Fruit fly (Drosophila melanogaster) whole organism, embryonic: ENCODE measurements around the gene CG8958.

Experiments
- Antp ChIP-seq: fragments of 200-800 bp; sonication (Bioruptor generic); optimal IDR thresholded peaks from 3 replicates; lab custom pipeline; 2016; ENCODE audit warnings: missing biosample characterization, missing genetic modification characterization
- Atf-2 ChIP-seq: fragments of 200-800 bp; sonication (Bioruptor generic); optimal IDR thresholded peaks from 2 replicates; lab custom pipeline; 2016; ENCODE audit warnings: missing biosample characterization, missing genetic modification characterization
- CG10209 ChIP-seq: fragments of 200-800 bp; sonication (Bioruptor generic); optimal IDR thresholded peaks from 3 replicates; lab custom pipeline; 2017; ENCODE audit warnings: missing biosample characterization, mild to moderate bottlenecking, missing genetic modification characterization, missing genetic modification reagents
- CG10959 ChIP-seq: fragments of 200-800 bp; sonication (Bioruptor generic); IDR thresholded peaks from 2 replicates; pipeline ENCODE4 v1.3.6; 2022; ENCODE audit warnings: missing biosample characterization, missing genetic modification characterization
- CG13894 ChIP-seq: fragments of 200-800 bp; sonication (Bioruptor generic); optimal IDR thresholded peaks from 3 replicates; lab custom pipeline; 2018; ENCODE audit warnings: missing biosample characterization, mild to moderate bottlenecking, missing genetic modification characterization, moderate library complexity
- CG15011 ChIP-seq: fragments of 200-800 bp; sonication (Bioruptor generic); optimal IDR thresholded peaks from 3 replicates; lab custom pipeline; 2018; ENCODE audit warnings: missing biosample characterization, mild to moderate bottlenecking, missing genetic modification characterization
- CG15514 ChIP-seq: fragments of 200-800 bp; sonication (Bioruptor generic); optimal IDR thresholded peaks from 3 replicates; lab custom pipeline; 2017; ENCODE audit warnings: missing biosample characterization, missing genetic modification characterization, mild to moderate bottlenecking, moderate library complexity, missing genetic modification reagents
- CG17186 ChIP-seq: fragments of 200-800 bp; sonication (Bioruptor generic); optimal IDR thresholded peaks from 3 replicates; lab custom pipeline; 2017; ENCODE audit warnings: missing biosample characterization, missing genetic modification reagents, missing genetic modification characterization
- CG17359 ChIP-seq: fragments of 200-800 bp; sonication (Bioruptor generic); optimal IDR thresholded peaks from 3 replicates; lab custom pipeline; 2018; ENCODE audit warnings: missing biosample characterization, mild to moderate bottlenecking, missing genetic modification characterization, moderate library complexity
- CG17568 ChIP-seq: fragments of 200-800 bp; sonication (Bioruptor generic); optimal IDR thresholded peaks from 2 replicates; lab custom pipeline; 2018; ENCODE audit warnings: missing biosample characterization, mild to moderate bottlenecking, missing genetic modification characterization, moderate library complexity
- CG17612 ChIP-seq: fragments of 200-800 bp; sonication (Bioruptor generic); IDR thresholded peaks from 2 replicates; pipeline ENCODE4 v1.3.6; 2022; ENCODE audit warnings: missing biosample characterization, missing genetic modification characterization
- CG1832 ChIP-seq: fragments of 200-800 bp; sonication (Bioruptor generic); optimal IDR thresholded peaks from 2 replicates; lab custom pipeline; 2017; ENCODE audit warnings: missing biosample characterization, mild to moderate bottlenecking, missing genetic modification characterization, inconsistent platforms
- CG2202 ChIP-seq: fragments of 200-800 bp; sonication (Bioruptor generic); optimal IDR thresholded peaks from 2 replicates; lab custom pipeline; 2018; ENCODE audit warnings: missing biosample characterization, mild to moderate bottlenecking, missing genetic modification characterization
- CG2678 ChIP-seq: fragments of 200-800 bp; sonication (Bioruptor generic); optimal IDR thresholded peaks from 3 replicates; lab custom pipeline; 2019; ENCODE audit warnings: missing biosample characterization, mild to moderate bottlenecking, missing genetic modification characterization, moderate library complexity
- CG30431 ChIP-seq: fragments of 200-800 bp; sonication (Bioruptor generic); optimal IDR thresholded peaks from 2 replicates; lab custom pipeline; 2017; ENCODE audit warnings: missing biosample characterization, missing genetic modification characterization
- CG31365 ChIP-seq: fragments of 200-800 bp; sonication (Bioruptor generic); optimal IDR thresholded peaks from 2 replicates; lab custom pipeline; 2018; ENCODE audit warnings: missing biosample characterization, mild to moderate bottlenecking, missing genetic modification characterization
- CG3163 ChIP-seq: fragments of 200-800 bp; sonication (Bioruptor generic); optimal IDR thresholded peaks from 3 replicates; lab custom pipeline; 2016; ENCODE audit warnings: missing biosample characterization, missing genetic modification characterization
- CG3281 ChIP-seq: fragments of 200-800 bp; sonication (Bioruptor generic); optimal IDR thresholded peaks from 3 replicates; lab custom pipeline; 2017; ENCODE audit warnings: missing biosample characterization, mild to moderate bottlenecking, missing genetic modification characterization
- CG4360 ChIP-seq: fragments of 200-800 bp; sonication (Bioruptor generic); IDR thresholded peaks from 2 replicates; pipeline ENCODE4 v1.3.6; 2022; ENCODE audit warnings: missing biosample characterization, missing genetic modification characterization
- CG7745 ChIP-seq: fragments of 200-800 bp; sonication (Bioruptor generic); optimal IDR thresholded peaks from 2 replicates; lab custom pipeline; 2018; ENCODE audit warnings: missing biosample characterization, mild to moderate bottlenecking, missing genetic modification characterization, moderate library complexity
- CG7786 ChIP-seq: fragments of 200-800 bp; sonication (Bioruptor generic); optimal IDR thresholded peaks from 2 replicates; lab custom pipeline; 2016; ENCODE audit warnings: missing biosample characterization, missing genetic modification characterization
- CG8924 ChIP-seq: fragments of 200-800 bp; optimal IDR thresholded peaks from 3 replicates; lab custom pipeline; 2019; ENCODE audit warnings: missing biosample characterization, mild to moderate bottlenecking, missing genetic modification characterization, moderate library complexity
- CG9437 ChIP-seq: fragments of 200-800 bp; sonication (Bioruptor generic); optimal IDR thresholded peaks from 2 replicates; lab custom pipeline; 2018; ENCODE audit warnings: missing biosample characterization, mild to moderate bottlenecking, missing genetic modification characterization
- CG9817 ChIP-seq: fragments of 200-800 bp; sonication (Bioruptor generic); optimal IDR thresholded peaks from 2 replicates; lab custom pipeline; 2018; ENCODE audit warnings: missing biosample characterization, mild to moderate bottlenecking, missing genetic modification characterization, moderate library complexity
- CHES-1-like ChIP-seq: fragments of 200-800 bp; sonication (Bioruptor generic); optimal IDR thresholded peaks from 2 replicates; lab custom pipeline; 2016; ENCODE audit warnings: missing biosample characterization, missing genetic modification characterization
- D19A ChIP-seq: fragments of 200-800 bp; optimal IDR thresholded peaks from 3 replicates; lab custom pipeline; 2019; ENCODE audit warnings: missing biosample characterization, mild to moderate bottlenecking, missing genetic modification characterization, moderate library complexity
- Dek ChIP-seq: fragments of 200-800 bp; sonication (Bioruptor generic); optimal IDR thresholded peaks from 3 replicates; lab custom pipeline; 2019; ENCODE audit warnings: missing biosample characterization, mild to moderate bottlenecking, missing genetic modification characterization, moderate library complexity
- Hmx ChIP-seq: fragments of 200-800 bp; sonication (Bioruptor generic); optimal IDR thresholded peaks from 2 replicates; lab custom pipeline; 2016; ENCODE audit warnings: missing biosample characterization, missing genetic modification characterization
- Hr3 ChIP-seq: fragments of 200-800 bp; sonication (Bioruptor generic); optimal IDR thresholded peaks from 3 replicates; lab custom pipeline; 2016; ENCODE audit warnings: missing biosample characterization, missing genetic modification characterization
- Lim3 ChIP-seq: fragments of 200-800 bp; sonication (Bioruptor generic); IDR thresholded peaks from 2 replicates; pipeline ENCODE4 v1.3.6; 2022; ENCODE audit warnings: missing biosample characterization, missing genetic modification characterization
- Mrtf ChIP-seq: fragments of 200-800 bp; sonication (Bioruptor generic); IDR thresholded peaks from 3 replicates; pipeline ENCODE4 v1.3.6; 2022; ENCODE audit warnings: missing biosample characterization, missing genetic modification characterization
- PHDP ChIP-seq: fragments of 200-800 bp; sonication (Bioruptor generic); optimal IDR thresholded peaks from 3 replicates; lab custom pipeline; 2018; ENCODE audit warnings: missing biosample characterization, mild to moderate bottlenecking, missing genetic modification characterization, moderate library complexity
- Trl ChIP-seq, 3 experiments: fragments of >200 bp in 2 of 3; fragments of 200-800 bp in 1 of 3; sonication (Bioruptor generic) in 1 of 3; optimal IDR thresholded peaks; 2 replicates in 1 of 3; 3 replicates in 2 of 3; lab custom pipeline; 2016 to 2017; ENCODE audit warnings: missing biosample characterization in 1 of 3, missing genetic modification characterization in 1 of 3
- chn ChIP-seq: fragments of 200-800 bp; sonication (Bioruptor generic); optimal IDR thresholded peaks from 2 replicates; lab custom pipeline; 2016; ENCODE audit warnings: missing biosample characterization, missing genetic modification characterization
- croc ChIP-seq: fragments of 200-800 bp; sonication (Bioruptor generic); conservative IDR thresholded peaks from 3 replicates; pipeline ENCODE4 v1.3.6; 2022; ENCODE audit warnings: missing biosample characterization, missing genetic modification characterization
- crol ChIP-seq: fragments of 200-800 bp; sonication (Bioruptor generic); IDR thresholded peaks from 2 replicates; pipeline ENCODE4 v1.3.6; 2022; ENCODE audit warnings: missing biosample characterization, missing genetic modification characterization
- cwo ChIP-seq: fragments of 200-800 bp; sonication (Bioruptor generic); optimal IDR thresholded peaks from 3 replicates; lab custom pipeline; 2017; ENCODE audit warnings: missing biosample characterization, missing genetic modification characterization, mild to moderate bottlenecking, moderate library complexity, missing genetic modification reagents
- eyg ChIP-seq: fragments of 200-800 bp; sonication (Bioruptor generic); optimal IDR thresholded peaks from 3 replicates; lab custom pipeline; 2016; ENCODE audit warnings: missing biosample characterization, missing genetic modification characterization
- fd102C ChIP-seq: fragments of 200-800 bp; sonication (Bioruptor generic); optimal IDR thresholded peaks from 2 replicates; lab custom pipeline; 2018; ENCODE audit warnings: missing biosample characterization, mild to moderate bottlenecking, missing genetic modification characterization, moderate library complexity
- fd3F ChIP-seq: fragments of 200-800 bp; sonication (Bioruptor generic); optimal IDR thresholded peaks from 2 replicates; lab custom pipeline; 2018; ENCODE audit warnings: missing biosample characterization, mild to moderate bottlenecking, missing genetic modification characterization, moderate library complexity
- grau ChIP-seq: fragments of 200-800 bp; optimal IDR thresholded peaks from 3 replicates; lab custom pipeline; 2019; ENCODE audit warnings: missing biosample characterization, mild to moderate bottlenecking, missing genetic modification characterization, moderate library complexity
- kah ChIP-seq: fragments of 200-800 bp; sonication (Bioruptor generic); optimal IDR thresholded peaks from 2 replicates; lab custom pipeline; 2018; ENCODE audit warnings: missing biosample characterization, mild to moderate bottlenecking, missing genetic modification characterization
- lola ChIP-seq, 3 experiments: fragments of >200 bp in 2 of 3; fragments of 200-800 bp in 1 of 3; sonication (Bioruptor generic) in 1 of 3; optimal IDR thresholded peaks; 2 replicates each; lab custom pipeline; 2017 to 2019; ENCODE audit warnings: missing biosample characterization in 3 of 3, missing genetic modification characterization in 3 of 3, mild to moderate bottlenecking in 1 of 3, moderate library complexity in 1 of 3
- lov ChIP-seq, 2 experiments: fragments of 200-800 bp in 1 of 2; fragments of >200 bp in 1 of 2; sonication (Bioruptor generic) in 1 of 2; IDR thresholded peaks in 1 of 2; optimal IDR thresholded peaks in 1 of 2; 2 replicates in 1 of 2; 3 replicates in 1 of 2; pipeline versions ENCODE4 v1.3.6 to Lab custom; 2017 to 2022; ENCODE audit warnings: missing biosample characterization in 1 of 2, missing genetic modification characterization in 1 of 2
- luna ChIP-seq: fragments of 200-800 bp; sonication (Bioruptor generic); optimal IDR thresholded peaks from 2 replicates; lab custom pipeline; 2016; ENCODE audit warnings: missing biosample characterization, missing genetic modification characterization
- nerfin-1 ChIP-seq: fragments of 200-800 bp; sonication (Bioruptor generic); optimal IDR thresholded peaks from 3 replicates; lab custom pipeline; 2019; ENCODE audit warnings: missing biosample characterization, mild to moderate bottlenecking, missing genetic modification characterization, moderate library complexity
- sens-2 ChIP-seq: fragments of 200-800 bp; sonication (Bioruptor generic); IDR thresholded peaks from 2 replicates; pipeline ENCODE4 v1.3.6; 2022; ENCODE audit warnings: missing biosample characterization, missing genetic modification characterization
- tna ChIP-seq: fragments of 200-800 bp; sonication (Bioruptor generic); IDR thresholded peaks from 2 replicates; pipeline ENCODE4 v1.3.6; 2022; ENCODE audit warnings: missing biosample characterization, missing genetic modification characterization; ENCODE audit not compliant: partially characterized antibody

CG8958 gene

DNA sequence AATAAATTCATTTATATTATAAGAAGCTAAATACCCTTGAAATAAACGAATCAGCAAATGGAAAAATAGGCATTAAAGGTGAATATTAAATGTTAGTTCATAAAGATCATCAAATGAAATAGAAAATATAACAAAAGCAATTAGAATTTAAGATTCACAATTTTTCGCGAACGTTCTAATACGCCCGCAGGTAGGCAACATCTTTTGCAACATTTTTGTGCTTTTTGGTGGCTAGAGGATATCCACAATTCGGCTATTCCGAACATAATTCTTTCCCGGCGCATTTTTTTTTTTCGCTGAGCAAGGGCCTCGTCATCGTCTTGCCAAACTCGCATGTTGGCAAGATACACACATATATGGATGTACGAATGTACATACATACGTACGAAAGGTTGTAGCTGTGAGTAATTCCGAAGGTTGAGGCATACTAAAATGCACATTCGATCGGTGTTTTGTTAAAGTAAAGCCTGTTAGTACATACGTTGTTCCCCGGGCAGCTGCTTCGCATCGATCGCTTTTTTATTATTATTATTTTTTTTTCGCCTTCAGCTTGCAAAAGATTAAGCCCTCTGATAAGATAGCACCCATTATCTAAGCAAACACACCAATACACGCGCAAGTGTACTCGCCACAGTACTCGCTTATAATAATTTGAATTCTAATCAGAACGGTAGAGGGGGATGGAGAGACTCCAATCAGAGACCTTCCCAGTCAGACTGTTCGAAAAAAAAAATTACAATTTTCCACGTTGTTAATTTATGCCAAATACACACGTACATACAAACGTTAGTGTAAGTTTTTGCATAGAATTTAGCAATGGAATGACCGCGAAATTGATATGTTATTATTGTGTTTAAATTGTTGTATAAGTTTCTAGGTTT lies 19.5 kb downstream of the CG8958 start (continued):
- TF ChIP-seq CHES-1-like, result no peak
- no peak for TF ChIP-seq kah (GFP tag; lab: Kevin White, UChicago)
- TF ChIP-seq CG31365 (tag; lab: Kevin White, UChicago), result no peak
- TF ChIP-seq PHDP (tag; lab: Kevin White, UChicago), result peak; percentile 22
- no peak for TF ChIP-seq CG13894 (tag; lab: Kevin White, UChicago)
- TF ChIP-seq CG17359 (tag; lab: Kevin White, UChicago), result no peak
- TF ChIP-seq nerfin-1 (tag; lab: Kevin White, UChicago), result no peak
- TF ChIP-seq lola (GFP tag; optimal IDR thresholded peaks at IDR 0.05; lab: Kevin White, UChicago), result no peak
- no peak for TF ChIP-seq Lim3 (GFP tag; lab: Robert Waterston, UW)
- no peak for TF ChIP-seq Mrtf (GFP tag; lab: Robert Waterston, UW)
- peak; percentile 41 for TF ChIP-seq CG7786
- no peak for TF ChIP-seq CG30431
- TF ChIP-seq CG7745 (tag; lab: Kevin White, UChicago), result no peak
- TF ChIP-seq CG2678 (tag; lab: Kevin White, UChicago), result peak; percentile 60
- peak; percentile 14 for TF ChIP-seq CG15514
- no peak for TF ChIP-seq tna (GFP tag; lab: Robert Waterston, UW)
- no peak for TF ChIP-seq CG10959
- no peak for TF ChIP-seq CG17612 (GFP tag; lab: Robert Waterston, UW)
- TF ChIP-seq cwo (GFP tag; lab: Kevin White, UChicago), result peak; percentile 23
- peak; percentile 76 for TF ChIP-seq D19A
- no peak for TF ChIP-seq CG3163 (GFP tag; lab: Kevin White, UChicago)
- no peak for TF ChIP-seq Hr3
- no peak for TF ChIP-seq CG17568
- no peak for TF ChIP-seq Atf-2 (GFP tag; lab: Kevin White, UChicago)
- no peak for TF ChIP-seq CG8924 (tag; lab: Kevin White, UChicago)
- TF ChIP-seq grau (tag; lab: Kevin White, UChicago), result peak; percentile 45
- no peak for TF ChIP-seq fd3F (GFP tag; lab: Kevin White, UChicago)
- no peak for TF ChIP-seq fd102C (GFP tag; lab: Kevin White, UChicago)
- no peak for TF ChIP-seq CG15011 (GFP tag; lab: Kevin White, UChicago)
- no peak for TF ChIP-seq CG17186 (GFP tag; lab: Kevin White, UChicago)
- TF ChIP-seq luna, result no peak
- TF ChIP-seq eyg (GFP tag; lab: Kevin White, UChicago), result no peak
- peak; percentile 15 for TF ChIP-seq Hmx (GFP tag; lab: Kevin White, UChicago)
- no peak for TF ChIP-seq CG4360 (GFP tag; lab: Robert Waterston, UW)
- TF ChIP-seq CG9817 (tag; lab: Kevin White, UChicago), result peak; percentile 15
- no peak for TF ChIP-seq CG9437 (GFP tag; lab: Kevin White, UChicago)
- no peak for TF ChIP-seq croc (GFP tag; lab: Robert Waterston, UW)
- no peak for TF ChIP-seq Dek (tag; lab: Kevin White, UChicago)
- no peak for TF ChIP-seq CG1832 (GFP tag; lab: Kevin White, UChicago)
- no peak for TF ChIP-seq sens-2 (GFP tag; lab: Robert Waterston, UW)
- TF ChIP-seq CG3281, result peak; percentile 38
- TF ChIP-seq Antp (GFP tag; lab: Kevin White, UChicago), result peak; percentile 25
- no peak for TF ChIP-seq lov (optimal IDR thresholded peaks at IDR 0.05; lab: Kevin White, UChicago)
- TF ChIP-seq lov (GFP tag; IDR thresholded peaks at IDR 0.05; lab: Robert Waterston, UW), result no peak
- no peak for TF ChIP-seq CG2202 (tag; lab: Kevin White, UChicago)
- TF ChIP-seq CG10209, result no peak
- no peak for TF ChIP-seq crol
- no peak for TF ChIP-seq chn (GFP tag; lab: Kevin White, UChicago)
- TF ChIP-seq Trl (optimal IDR thresholded peaks at IDR 0.05; lab: Kevin White, UChicago), result no peak
- TF ChIP-seq Trl (GFP tag; optimal IDR thresholded peaks at IDR 0.05; lab: Kevin White, UChicago), result no peak
